Worm (Caenorhabditis elegans): Measurements from ENCODE around the gene K04A8.1.

Gene K04A8.1

ce11 chrV:6517305-6518224 lies 48.6 kb upstream of the K04A8.1 start (continued):
- TF ChIP-seq peb-1 (tag; optimal IDR thresholded peaks at IDR 0.05) (no peak), ama-1 (optimal IDR thresholded peaks at IDR 0.05) (peak; percentile 16), lin-11 (tag; optimal IDR thresholded peaks at IDR 0.05) (no peak), crh-2 (tag; optimal IDR thresholded peaks at IDR 0.05) (peak; percentile 81), R02D3.7 (tag; optimal IDR thresholded peaks at IDR 0.05) (no peak)

- TF ChIP-seq crh-2 (tag; optimal IDR thresholded peaks at IDR 0.05): no peak
Observed at ce11 chrV:6518225-6518396, 48.0 kb upstream of the K04A8.1 start, which contains the start of gene F46E10.3. Gene F46E10.3 (plus strand): TSS chrV:6518297.

ce11 chrV:6520385-6521080 lies 45.6 kb upstream of the K04A8.1 start, which contains the start of the genes F46E10.2 and F46E10.18:
Gene F46E10.2 (plus strand): TSS chrV:6520435.
Gene F46E10.18 (plus strand): TSS chrV:6521030.
- TF ChIP-seq lin-39 (tag; optimal IDR thresholded peaks at IDR 0.05) (no peak), nhr-11 (tag; optimal IDR thresholded peaks at IDR 0.05) (no peak), nhr-12 (tag; optimal IDR thresholded peaks at IDR 0.05) (no peak), egl-27 (tag; optimal IDR thresholded peaks at IDR 0.05) (no peak), nhr-129 (tag; optimal IDR thresholded peaks at IDR 0.05) (no peak)

- TF ChIP-seq fos-1 (tag; optimal IDR thresholded peaks at IDR 0.05) (peak; percentile 86), elt-3 (tag; optimal IDR thresholded peaks at IDR 0.05) (no peak), nhr-237 (tag; optimal IDR thresholded peaks at IDR 0.05) (no peak), aly-2 (tag; optimal IDR thresholded peaks at IDR 0.05) (no peak), sma-9 (GFP tag; optimal IDR thresholded peaks at IDR 0.05) (peak; percentile 13), sma-9 (tag; optimal IDR thresholded peaks at IDR 0.05) (no peak), mdl-1 (tag; optimal IDR thresholded peaks at IDR 0.05) (no peak), ama-1 (optimal IDR thresholded peaks at IDR 0.05) (no peak), peb-1 (tag; optimal IDR thresholded peaks at IDR 0.05) (no peak), nhr-6 (tag; optimal IDR thresholded peaks at IDR 0.05) (no peak), mab-5 (tag; optimal IDR thresholded peaks at IDR 0.05) (no peak), skn-1 (tag; optimal IDR thresholded peaks at IDR 0.05) (no peak), nhr-10 (tag; optimal IDR thresholded peaks at IDR 0.05) (no peak)
Observed at ce11 chrV:6522879-6523497, 43.1 kb upstream of the K04A8.1 start.

- TF ChIP-seq fos-1 (tag; optimal IDR thresholded peaks at IDR 0.05) (peak; percentile 82), lin-39 (tag; optimal IDR thresholded peaks at IDR 0.05) (no peak), snpc-4 (tag; optimal IDR thresholded peaks at IDR 0.05) (no peak), egl-27 (tag; optimal IDR thresholded peaks at IDR 0.05) (peak; percentile 19)
Observed at ce11 chrV:6524757-6525156, 41.4 kb upstream of the K04A8.1 start, which contains the start of gene acs-1. Gene acs-1 (plus strand): TSS chrV:6524989.

ce11 chrV:6533030-6533429 lies 33.1 kb upstream of the K04A8.1 start, which contains the start of gene hpo-26:
Gene hpo-26 (minus strand): TSS chrV:6533060.
- no peak for TF ChIP-seq ama-1 (optimal IDR thresholded peaks at IDR 0.05)
- TF ChIP-seq sma-3 (GFP tag; optimal IDR thresholded peaks at IDR 0.05): no peak
- TF ChIP-seq F13H6.1 (tag; optimal IDR thresholded peaks at IDR 0.05): peak; percentile 70
- TF ChIP-seq sma-9 (GFP tag; optimal IDR thresholded peaks at IDR 0.05): peak; percentile 22
- TF ChIP-seq sma-9 (tag; optimal IDR thresholded peaks at IDR 0.05): no peak
- TF ChIP-seq nhr-129 (tag; optimal IDR thresholded peaks at IDR 0.05): peak; percentile 39
- TF ChIP-seq ztf-4 (tag; optimal IDR thresholded peaks at IDR 0.05): no peak
- TF ChIP-seq nhr-77 (tag; optimal IDR thresholded peaks at IDR 0.05): no peak
- TF ChIP-seq crh-2 (tag; optimal IDR thresholded peaks at IDR 0.05): no peak
- no peak for TF ChIP-seq elt-3 (tag; optimal IDR thresholded peaks at IDR 0.05)
- TF ChIP-seq nhr-237 (tag; optimal IDR thresholded peaks at IDR 0.05): no peak

- TF ChIP-seq nhr-77 (tag; optimal IDR thresholded peaks at IDR 0.05) (no peak), lin-11 (tag; optimal IDR thresholded peaks at IDR 0.05) (no peak), crh-2 (tag; optimal IDR thresholded peaks at IDR 0.05) (peak; percentile 16), nhr-129 (tag; optimal IDR thresholded peaks at IDR 0.05) (peak; percentile 29), unc-55 (GFP tag; optimal IDR thresholded peaks at IDR 0.05) (peak; percentile 7), fos-1 (tag; optimal IDR thresholded peaks at IDR 0.05) (peak; percentile 5), F13H6.1 (tag; optimal IDR thresholded peaks at IDR 0.05) (peak; percentile 30), C34F6.9 (tag; optimal IDR thresholded peaks at IDR 0.05) (peak; percentile 30), lsy-2 (tag; optimal IDR thresholded peaks at IDR 0.05) (peak in 1 of 2 experiments; percentile 12)
Observed at ce11 chrV:6538323-6538722, 27.8 kb upstream of the K04A8.1 start.

Data from whole organism, L2 larva.